Fruit fly (Drosophila melanogaster) whole organism, wandering third instar larva: Measurements from ENCODE around the gene CG12541.

ENCODE experiments used
- CG32264 ChIP-seq: fragments of 200-800 bp; sonication (Bioruptor generic); optimal IDR thresholded peaks from 2 replicates; lab custom pipeline; 2016; ENCODE audit warnings: missing biosample characterization, missing genetic modification characterization
- Dfd ChIP-seq: fragments of >200 bp; optimal IDR thresholded peaks from 2 replicates; lab custom pipeline; 2017; ENCODE audit warnings: missing biosample characterization, missing genetic modification characterization
- Dif ChIP-seq: fragments of 200-275, 200-300 bp; sonication (Bioruptor generic); optimal IDR thresholded peaks from 2 replicates; lab custom pipeline; 2018; ENCODE audit warnings: missing biosample characterization, missing genetic modification characterization; ENCODE audit not compliant: partially characterized antibody
- Hr83 ChIP-seq: fragments of 200-300 bp; sonication (Bioruptor generic); optimal IDR thresholded peaks from 2 replicates; lab custom pipeline; 2016; ENCODE audit warnings: missing biosample characterization, mild to moderate bottlenecking, missing genetic modification characterization, moderate library complexity; ENCODE audit not compliant: poor library complexity, severe bottlenecking
- Myc ChIP-seq: fragments of >200 bp; optimal IDR thresholded peaks from 2 replicates; lab custom pipeline; 2017
- Sp1 ChIP-seq: fragments of 200-800 bp; sonication (Bioruptor generic); optimal IDR thresholded peaks from 3 replicates; lab custom pipeline; 2019; ENCODE audit warnings: missing biosample characterization, mild to moderate bottlenecking, missing genetic modification characterization, moderate library complexity
- Vsx2 ChIP-seq: fragments of 200-300, 225-300 bp; sonication (Bioruptor generic); optimal IDR thresholded peaks from 2 replicates; lab custom pipeline; 2018; ENCODE audit warnings: missing biosample characterization, missing genetic modification characterization; ENCODE audit not compliant: partially characterized antibody
- brk ChIP-seq: fragments of 200-800 bp; sonication (Bioruptor generic); optimal IDR thresholded peaks from 2 replicates; lab custom pipeline; 2016; ENCODE audit warnings: missing biosample characterization, mild to moderate bottlenecking, missing genetic modification characterization
- ey ChIP-seq: fragments of 200-800 bp; sonication (Bioruptor generic); optimal IDR thresholded peaks from 2 replicates; lab custom pipeline; 2016; ENCODE audit warnings: missing biosample characterization, missing genetic modification characterization
- h ChIP-seq: fragments of 200-800 bp; sonication (Bioruptor generic); optimal IDR thresholded peaks from 3 replicates; lab custom pipeline; 2016; ENCODE audit warnings: missing biosample characterization, mild to moderate bottlenecking, missing genetic modification characterization
- pan ChIP-seq: fragments of >200 bp; optimal IDR thresholded peaks from 2 replicates; lab custom pipeline; 2017
- psq ChIP-seq: fragments of 200-800 bp; sonication (Bioruptor generic); optimal IDR thresholded peaks from 3 replicates; lab custom pipeline; 2017; ENCODE audit warnings: missing biosample characterization, mild to moderate bottlenecking, missing genetic modification characterization, moderate library complexity
- sv ChIP-seq: fragments of 200-800 bp; sonication (Bioruptor generic); optimal IDR thresholded peaks from 3 replicates; lab custom pipeline; 2016; ENCODE audit warnings: missing biosample characterization, missing genetic modification characterization
- usp ChIP-seq: fragments of >200 bp; optimal IDR thresholded peaks from 2 replicates; lab custom pipeline; 2017; ENCODE audit warnings: missing biosample characterization, missing genetic modification characterization

DNA sequence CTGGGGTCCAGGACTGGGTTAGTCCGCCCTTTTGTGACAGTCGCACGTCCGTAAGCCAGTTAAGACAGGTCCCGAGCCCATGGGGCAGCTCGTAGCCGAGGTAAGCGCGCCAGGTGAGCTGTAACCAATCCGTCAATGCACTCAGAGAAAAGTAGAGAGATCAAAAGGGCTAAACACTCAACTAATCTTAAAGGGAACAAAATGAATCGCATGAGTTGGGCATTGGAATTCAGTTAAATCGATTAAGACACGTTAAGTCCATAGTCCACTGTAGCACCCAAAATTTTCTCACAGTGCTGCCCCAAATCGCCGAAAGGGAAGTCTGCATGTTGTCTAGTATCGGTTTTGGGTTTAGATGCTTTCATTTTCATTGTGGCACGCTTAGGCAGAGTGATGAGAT, 2.3 kb downstream of the CG12541 start:
- TF ChIP-seq pan (no peak), Dfd (GFP tag; lab: Kevin White, UChicago) (no peak), h (GFP tag; lab: Kevin White, UChicago) (no peak), Dif (GFP tag; lab: Kevin White, UChicago) (no peak), brk (GFP tag; lab: Kevin White, UChicago) (no peak), Vsx2 (GFP tag; lab: Kevin White, UChicago) (no peak), psq (GFP tag; lab: Kevin White, UChicago) (no peak), CG32264 (no peak), ey (GFP tag; lab: Kevin White, UChicago) (no peak), sv (GFP tag; lab: Kevin White, UChicago) (no peak), Hr83 (GFP tag; lab: Kevin White, UChicago) (no peak), Myc (lab: Kevin White, UChicago) (no peak), usp (GFP tag; lab: Kevin White, UChicago) (no peak), Sp1 (GFP tag; lab: Kevin White, UChicago) (no peak)
